Fruit fly (Drosophila melanogaster) whole organism, embryonic: Measurements from ENCODE around the gene SkpD.
A peak's percentile ranks its signal among the peaks of the same experiment; 100 is the strongest.

ENCODE experiments used
- Atf-2 ChIP-seq: fragments of 200-800 bp; sonication (Bioruptor generic); optimal IDR thresholded peaks from 2 replicates; lab custom pipeline; 2016; ENCODE audit warnings: missing biosample characterization, missing genetic modification characterization
- Atf3 ChIP-seq: fragments of 200-800 bp; sonication (Bioruptor generic); optimal IDR thresholded peaks from 3 replicates; lab custom pipeline; 2016; ENCODE audit warnings: missing biosample characterization, missing genetic modification characterization
- C15 ChIP-seq: fragments of 200-800 bp; sonication (Bioruptor generic); IDR thresholded peaks from 3 replicates; pipeline ENCODE4 v1.3.6; 2022; ENCODE audit warnings: missing biosample characterization, missing genetic modification characterization
- CG10543 ChIP-seq: fragments of 200-800 bp; sonication (Bioruptor generic); optimal IDR thresholded peaks from 3 replicates; lab custom pipeline; 2017; ENCODE audit warnings: missing biosample characterization, mild to moderate bottlenecking, missing genetic modification characterization, moderate library complexity
- CG11560 ChIP-seq: fragments of 200-800 bp; sonication (Bioruptor generic); IDR thresholded peaks from 3 replicates; pipeline ENCODE4 v1.3.6; 2022; ENCODE audit warnings: missing biosample characterization, missing genetic modification characterization
- CG12391 ChIP-seq: fragments of 200-800 bp; sonication (Bioruptor generic); optimal IDR thresholded peaks from 3 replicates; lab custom pipeline; 2018; ENCODE audit warnings: missing biosample characterization, mild to moderate bottlenecking, missing genetic modification characterization, moderate library complexity
- CG14050 ChIP-seq: fragments of 200-800 bp; sonication (Bioruptor generic); IDR thresholded peaks from 3 replicates; pipeline ENCODE4 v1.3.6; 2022; ENCODE audit warnings: missing biosample characterization, missing genetic modification characterization
- CG14710 ChIP-seq: fragments of 200-800 bp; sonication (Bioruptor generic); optimal IDR thresholded peaks from 3 replicates; lab custom pipeline; 2019; ENCODE audit warnings: missing biosample characterization, mild to moderate bottlenecking, missing genetic modification characterization, moderate library complexity
- CG1647 ChIP-seq: fragments of 200-800 bp; sonication (Bioruptor generic); optimal IDR thresholded peaks from 3 replicates; lab custom pipeline; 2016; ENCODE audit warnings: missing biosample characterization, missing genetic modification characterization
- CG2199 ChIP-seq: fragments of 200-800 bp; sonication (Bioruptor generic); IDR thresholded peaks from 3 replicates; pipeline ENCODE4 v1.3.6; 2022; ENCODE audit warnings: missing biosample characterization, missing genetic modification characterization
- CG34224 ChIP-seq: fragments of 200-800 bp; sonication (Bioruptor generic); IDR thresholded peaks from 3 replicates; pipeline ENCODE4 v1.3.6; 2022; ENCODE audit warnings: missing biosample characterization, missing genetic modification characterization; ENCODE audit not compliant: partially characterized antibody
- CG4360 ChIP-seq: fragments of 200-800 bp; sonication (Bioruptor generic); IDR thresholded peaks from 2 replicates; pipeline ENCODE4 v1.3.6; 2022; ENCODE audit warnings: missing biosample characterization, missing genetic modification characterization
- CG5180 ChIP-seq: fragments of 200-800 bp; sonication (Bioruptor generic); optimal IDR thresholded peaks from 3 replicates; lab custom pipeline; 2017; ENCODE audit warnings: missing biosample characterization, missing genetic modification characterization, mild to moderate bottlenecking, moderate library complexity, missing genetic modification reagents
- CG6175 ChIP-seq: fragments of 200-800 bp; sonication (Bioruptor generic); IDR thresholded peaks from 3 replicates; pipeline ENCODE4 v1.3.6; 2022; ENCODE audit warnings: missing biosample characterization, missing genetic modification characterization
- CG6854 ChIP-seq: fragments of 200-800 bp; sonication (Bioruptor generic); optimal IDR thresholded peaks from 3 replicates; lab custom pipeline; 2017; ENCODE audit warnings: missing biosample characterization, mild to moderate bottlenecking, missing genetic modification characterization
- CG7372 ChIP-seq: fragments of 200-800 bp; sonication (Bioruptor generic); IDR thresholded peaks from 2 replicates; pipeline ENCODE4 v1.3.6; 2022; ENCODE audit warnings: missing biosample characterization, missing genetic modification characterization
- CG9727 ChIP-seq: fragments of 200-800 bp; sonication (Bioruptor generic); optimal IDR thresholded peaks from 3 replicates; lab custom pipeline; 2017; ENCODE audit warnings: missing biosample characterization, mild to moderate bottlenecking, missing genetic modification characterization
- CG9932 ChIP-seq: fragments of 200-800 bp; sonication (Bioruptor generic); IDR thresholded peaks from 2 replicates; pipeline ENCODE4 v1.3.6; 2022; ENCODE audit warnings: missing biosample characterization, missing genetic modification characterization
- Dref ChIP-seq: fragments of 200-800 bp; sonication (Bioruptor generic); IDR thresholded peaks from 2 replicates; pipeline ENCODE4 v1.3.6; 2022; ENCODE audit warnings: missing biosample characterization, missing genetic modification characterization
- E2f2 ChIP-seq: fragments of 200-800 bp; sonication (Bioruptor generic); IDR thresholded peaks from 2 replicates; pipeline ENCODE4 v1.3.6; 2022; ENCODE audit warnings: missing biosample characterization, missing genetic modification characterization
- GATAe ChIP-seq: fragments of 200-800 bp; sonication (Bioruptor generic); conservative IDR thresholded peaks from 2 replicates; pipeline ENCODE4 v1.3.6; 2022; ENCODE audit warnings: missing biosample characterization, missing genetic modification characterization
- HLH4C ChIP-seq: fragments of 200-800 bp; sonication (Bioruptor generic); IDR thresholded peaks from 3 replicates; pipeline ENCODE4 v1.3.6; 2022; ENCODE audit warnings: missing biosample characterization, missing genetic modification characterization; ENCODE audit not compliant: partially characterized antibody
- Hmx ChIP-seq: fragments of 200-800 bp; sonication (Bioruptor generic); optimal IDR thresholded peaks from 2 replicates; lab custom pipeline; 2016; ENCODE audit warnings: missing biosample characterization, missing genetic modification characterization
- Lim3 ChIP-seq: fragments of 200-800 bp; sonication (Bioruptor generic); IDR thresholded peaks from 2 replicates; pipeline ENCODE4 v1.3.6; 2022; ENCODE audit warnings: missing biosample characterization, missing genetic modification characterization
- MTF-1 ChIP-seq: fragments of 200-800 bp; sonication (Bioruptor generic); optimal IDR thresholded peaks from 2 replicates; lab custom pipeline; 2018; ENCODE audit warnings: missing biosample characterization, mild to moderate bottlenecking, missing genetic modification characterization, borderline replicate concordance
- NK7.1 ChIP-seq: fragments of 200-800 bp; sonication (Bioruptor generic); optimal IDR thresholded peaks from 3 replicates; lab custom pipeline; 2016; ENCODE audit warnings: missing biosample characterization, missing genetic modification characterization
- Poxn ChIP-seq: fragments of 200-800 bp; sonication (Bioruptor generic); IDR thresholded peaks from 2 replicates; pipeline ENCODE4 v1.3.6; 2022; ENCODE audit warnings: missing biosample characterization, missing genetic modification characterization
- Ravus ChIP-seq: fragments of 200-800 bp; sonication (Bioruptor generic); IDR thresholded peaks from 2 replicates; pipeline ENCODE4 v1.3.6; 2022; ENCODE audit warnings: missing biosample characterization, missing genetic modification characterization
- Sox102F ChIP-seq: fragments of 200-800 bp; sonication (Bioruptor generic); optimal IDR thresholded peaks from 2 replicates; lab custom pipeline; 2018; ENCODE audit warnings: missing biosample characterization, mild to moderate bottlenecking, missing genetic modification characterization, moderate library complexity
- Sry-β ChIP-seq: fragments of 200-800 bp; sonication (Bioruptor generic); optimal IDR thresholded peaks from 2 replicates; lab custom pipeline; 2018; ENCODE audit warnings: missing biosample characterization, mild to moderate bottlenecking, missing genetic modification characterization, moderate library complexity
- Trl ChIP-seq, 3 experiments: fragments of >200 bp in 2 of 3; fragments of 200-800 bp in 1 of 3; sonication (Bioruptor generic) in 1 of 3; optimal IDR thresholded peaks; 2 replicates in 1 of 3; 3 replicates in 2 of 3; lab custom pipeline; 2016 to 2017; ENCODE audit warnings: missing biosample characterization in 1 of 3, missing genetic modification characterization in 1 of 3
- Vsx1 ChIP-seq: fragments of 200-800 bp; sonication (Bioruptor generic); optimal IDR thresholded peaks from 2 replicates; lab custom pipeline; 2017; ENCODE audit warnings: missing biosample characterization, mild to moderate bottlenecking, missing genetic modification characterization, missing genetic modification reagents
- Xbp1 ChIP-seq: fragments of 200-800 bp; sonication (Bioruptor generic); optimal IDR thresholded peaks from 3 replicates; lab custom pipeline; 2016; ENCODE audit warnings: missing biosample characterization, mild to moderate bottlenecking, missing genetic modification characterization
- amos ChIP-seq: fragments of 200-800 bp; sonication (Bioruptor generic); IDR thresholded peaks from 2 replicates; pipeline ENCODE4 v1.3.6; 2022; ENCODE audit warnings: missing biosample characterization, missing genetic modification characterization; ENCODE audit not compliant: partially characterized antibody
- bowl ChIP-seq: fragments of 200-800 bp; sonication (Bioruptor generic); IDR thresholded peaks from 2 replicates; pipeline ENCODE4 v1.3.6; 2022; ENCODE audit warnings: missing biosample characterization, missing genetic modification characterization
- disco-r ChIP-seq: fragments of 200-800 bp; sonication (Bioruptor generic); optimal IDR thresholded peaks from 2 replicates; lab custom pipeline; 2016; ENCODE audit warnings: missing biosample characterization, missing genetic modification characterization
- dm ChIP-seq: fragments of 200-800 bp; sonication (Bioruptor generic); optimal IDR thresholded peaks from 3 replicates; lab custom pipeline; 2016; ENCODE audit warnings: missing biosample characterization, missing genetic modification characterization
- ems ChIP-seq: fragments of 200-800 bp; sonication (Bioruptor generic); optimal IDR thresholded peaks from 3 replicates; lab custom pipeline; 2016; ENCODE audit warnings: missing biosample characterization, missing genetic modification characterization
- exex ChIP-seq: fragments of 200-800 bp; sonication (Bioruptor generic); optimal IDR thresholded peaks from 4 replicates; lab custom pipeline; 2018; ENCODE audit warnings: missing biosample characterization, mild to moderate bottlenecking, missing genetic modification characterization, moderate library complexity
- fu2 ChIP-seq: fragments of 200-800 bp; sonication (Bioruptor generic); optimal IDR thresholded peaks from 2 replicates; lab custom pipeline; 2016; ENCODE audit warnings: missing biosample characterization, missing genetic modification characterization
- gcm2 ChIP-seq: fragments of 200-800 bp; sonication (Bioruptor generic); optimal IDR thresholded peaks from 2 replicates; lab custom pipeline; 2016; ENCODE audit warnings: missing biosample characterization, missing genetic modification characterization
- nerfin-1 ChIP-seq: fragments of 200-800 bp; sonication (Bioruptor generic); optimal IDR thresholded peaks from 3 replicates; lab custom pipeline; 2019; ENCODE audit warnings: missing biosample characterization, mild to moderate bottlenecking, missing genetic modification characterization, moderate library complexity
- peb ChIP-seq: fragments of 200-800 bp; sonication (Bioruptor generic); IDR thresholded peaks from 2 replicates; pipeline ENCODE4 v1.3.6; 2022; ENCODE audit warnings: missing biosample characterization, missing genetic modification characterization
- run ChIP-seq: fragments of 200-800 bp; sonication (Bioruptor generic); optimal IDR thresholded peaks from 3 replicates; lab custom pipeline; 2018; ENCODE audit warnings: missing biosample characterization, mild to moderate bottlenecking, missing genetic modification characterization
- sens ChIP-seq: fragments of 200-800 bp; sonication (Bioruptor generic); peaks from one replicate; lab custom pipeline; 2016; ENCODE audit warnings: missing biosample characterization, missing genetic modification characterization
- sr ChIP-seq: fragments of 200-800 bp; sonication (Bioruptor generic); IDR thresholded peaks from 3 replicates; pipeline ENCODE4 v1.3.6; 2022; ENCODE audit warnings: missing biosample characterization, missing genetic modification characterization
- stc ChIP-seq: fragments of 200-800 bp; sonication (Bioruptor generic); IDR thresholded peaks from 2 replicates; pipeline ENCODE4 v1.3.6; 2022; ENCODE audit warnings: missing biosample characterization, missing genetic modification characterization
- sug ChIP-seq: fragments of 200-800 bp; optimal IDR thresholded peaks from 2 replicates; lab custom pipeline; 2019; ENCODE audit warnings: missing biosample characterization, mild to moderate bottlenecking, missing genetic modification characterization, moderate library complexity
- zen2 ChIP-seq: fragments of 200-800 bp; sonication (Bioruptor generic); IDR thresholded peaks from 3 replicates; pipeline ENCODE4 v1.3.6; 2022; ENCODE audit warnings: missing biosample characterization, missing genetic modification characterization; ENCODE audit not compliant: partially characterized antibody

SkpD gene

DNA sequence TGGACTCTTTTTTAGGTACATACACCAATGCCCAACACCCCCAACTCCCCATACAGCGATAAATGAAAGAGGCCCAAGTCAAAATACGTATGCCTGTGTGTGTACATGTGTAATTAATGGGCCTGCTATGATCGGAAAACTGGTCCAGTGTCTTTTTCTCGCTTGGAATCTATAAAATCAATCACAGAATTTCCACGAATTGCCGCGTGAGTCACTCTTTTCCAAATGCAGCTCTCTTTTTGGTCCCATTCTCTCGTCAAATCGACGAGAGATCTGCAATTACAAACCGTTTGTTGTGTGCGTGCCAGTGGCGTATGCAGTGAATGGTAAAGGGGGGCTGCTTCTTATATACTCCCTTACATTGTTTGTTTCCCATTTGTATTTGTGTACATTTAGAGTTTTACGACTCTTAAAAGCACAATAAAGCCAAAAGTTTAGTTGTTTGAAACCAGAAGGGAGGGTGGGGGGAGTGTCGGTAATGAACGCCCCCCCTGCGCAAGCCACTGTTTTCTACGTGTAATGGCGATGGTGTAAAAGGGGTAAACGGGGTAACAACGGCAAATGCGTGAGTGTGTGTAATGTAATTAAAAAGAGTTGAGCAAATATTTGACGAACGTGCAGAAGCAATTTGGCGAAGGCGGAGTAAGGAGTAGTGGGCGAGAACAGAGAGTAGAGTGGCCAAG lies 34.3 kb downstream of the SkpD start (continued):
- TF ChIP-seq Lim3 (GFP tag; lab: Robert Waterston, UW) (peak; percentile 86), sr (GFP tag; lab: Robert Waterston, UW) (peak; percentile 85), MTF-1 (GFP tag; lab: Kevin White, UChicago) (peak; percentile 77), CG6854 (GFP tag; lab: Kevin White, UChicago) (peak; percentile 79), gcm2 (GFP tag; lab: Kevin White, UChicago) (peak; percentile 55), Sox102F (peak; percentile 96), sens (GFP tag; lab: Kevin White, UChicago) (peak; percentile 99), Sry-β (GFP tag; lab: Kevin White, UChicago) (peak; percentile 54), Atf-2 (GFP tag; lab: Kevin White, UChicago) (peak; percentile 90), Ravus (GFP tag; lab: Robert Waterston, UW) (peak; percentile 82), CG12391 (tag; lab: Kevin White, UChicago) (peak; percentile 94), CG7372 (GFP tag; lab: Robert Waterston, UW) (peak; percentile 90), CG6175 (GFP tag; lab: Robert Waterston, UW) (peak; percentile 85), exex (peak; percentile 66), CG5180 (peak; percentile 84), Poxn (GFP tag; lab: Robert Waterston, UW) (peak; percentile 47; the same call in 1 of the 2 replicates), CG1647 (GFP tag; lab: Kevin White, UChicago) (peak; percentile 92), CG34224 (GFP tag; lab: Robert Waterston, UW) (no peak), dm (peak; percentile 87), Vsx1 (GFP tag; lab: Kevin White, UChicago) (peak; percentile 86), zen2 (GFP tag; lab: Robert Waterston, UW) (no peak), CG9727 (GFP tag; lab: Kevin White, UChicago) (peak; percentile 91), GATAe (GFP tag; lab: Robert Waterston, UW) (peak; percentile 34; the same call in 1 of the 2 replicates), ems (peak; percentile 94), Dref (peak; percentile 30; the same call in 1 of the 2 replicates), Xbp1 (GFP tag; lab: Kevin White, UChicago) (peak; percentile 95), stc (GFP tag; lab: Robert Waterston, UW) (peak; percentile 91), CG2199 (GFP tag; lab: Robert Waterston, UW) (peak; percentile 92), HLH4C (GFP tag; lab: Robert Waterston, UW) (no peak), bowl (GFP tag; lab: Robert Waterston, UW) (peak; percentile 85), Hmx (GFP tag; lab: Kevin White, UChicago) (peak; percentile 33), disco-r (GFP tag; lab: Kevin White, UChicago) (peak; percentile 92), amos (GFP tag; lab: Robert Waterston, UW) (no peak), fu2 (GFP tag; lab: Kevin White, UChicago) (peak; percentile 92), E2f2 (GFP tag; lab: Robert Waterston, UW) (peak; percentile 78), CG4360 (peak; percentile 68), run (peak; percentile 84), nerfin-1 (peak; percentile 90), CG10543 (GFP tag; lab: Kevin White, UChicago) (peak; percentile 79), CG14050 (peak; percentile 92), Trl (optimal IDR thresholded peaks at IDR 0.05; lab: Kevin White, UChicago) (peak; percentile 1 to 6), Trl (GFP tag; optimal IDR thresholded peaks at IDR 0.05; lab: Kevin White, UChicago) (peak; percentile 92), CG9932 (GFP tag; lab: Robert Waterston, UW) (peak; percentile 86), CG14710 (tag; lab: Kevin White, UChicago) (peak; percentile 90), sug (peak; percentile 83), peb (GFP tag; lab: Robert Waterston, UW) (peak; percentile 93), CG11560 (peak; percentile 86), NK7.1 (GFP tag; lab: Kevin White, UChicago) (peak; percentile 89), Atf3 (GFP tag; lab: Kevin White, UChicago) (peak; percentile 96), C15 (GFP tag; lab: Robert Waterston, UW) (peak; percentile 86)
